Fruit fly (Drosophila melanogaster) whole organism, embryonic: Measurements from ENCODE around the gene Gr63a.

Source experiments
- Atf-2 ChIP-seq: fragments of 200-800 bp; sonication (Bioruptor generic); optimal IDR thresholded peaks from 2 replicates; lab custom pipeline; 2016; ENCODE audit warnings: missing biosample characterization, missing genetic modification characterization
- Atf6 ChIP-seq: fragments of 200-800 bp; sonication (Bioruptor generic); IDR thresholded peaks from 2 replicates; pipeline ENCODE4 v1.3.6; 2022; ENCODE audit warnings: missing biosample characterization, missing genetic modification characterization
- Bdp1 ChIP-seq: fragments of 200-800 bp; sonication (Bioruptor generic); optimal IDR thresholded peaks from 3 replicates; lab custom pipeline; 2016; ENCODE audit warnings: missing biosample characterization, missing genetic modification characterization
- CG10267 ChIP-seq: fragments of 200-800 bp; sonication (Bioruptor generic); optimal IDR thresholded peaks from 2 replicates; lab custom pipeline; 2018; ENCODE audit warnings: missing biosample characterization, mild to moderate bottlenecking, missing genetic modification characterization, moderate library complexity
- CG10543 ChIP-seq: fragments of 200-800 bp; sonication (Bioruptor generic); optimal IDR thresholded peaks from 3 replicates; lab custom pipeline; 2017; ENCODE audit warnings: missing biosample characterization, mild to moderate bottlenecking, missing genetic modification characterization, moderate library complexity
- CG10979 ChIP-seq: fragments of 200-800 bp; sonication (Bioruptor generic); optimal IDR thresholded peaks from 2 replicates; lab custom pipeline; 2018; ENCODE audit warnings: missing biosample characterization, mild to moderate bottlenecking, missing genetic modification characterization, moderate library complexity
- CG12236 ChIP-seq: fragments of 200-800 bp; sonication (Bioruptor generic); optimal IDR thresholded peaks from 2 replicates; lab custom pipeline; 2016; ENCODE audit warnings: missing biosample characterization, missing genetic modification characterization
- CG13894 ChIP-seq: fragments of 200-800 bp; sonication (Bioruptor generic); optimal IDR thresholded peaks from 3 replicates; lab custom pipeline; 2018; ENCODE audit warnings: missing biosample characterization, mild to moderate bottlenecking, missing genetic modification characterization, moderate library complexity
- CG14014 ChIP-seq: fragments of 200-800 bp; sonication (Bioruptor generic); IDR thresholded peaks from 2 replicates; pipeline ENCODE4 v1.3.6; 2022; ENCODE audit warnings: missing biosample characterization, missing genetic modification characterization
- CG15514 ChIP-seq: fragments of 200-800 bp; sonication (Bioruptor generic); optimal IDR thresholded peaks from 3 replicates; lab custom pipeline; 2017; ENCODE audit warnings: missing biosample characterization, missing genetic modification characterization, mild to moderate bottlenecking, moderate library complexity, missing genetic modification reagents
- CG18599 ChIP-seq: fragments of 200-800 bp; sonication (Bioruptor generic); optimal IDR thresholded peaks from 3 replicates; lab custom pipeline; 2017; ENCODE audit warnings: missing biosample characterization, missing genetic modification characterization, mild to moderate bottlenecking, moderate library complexity, missing genetic modification reagents
- CG2202 ChIP-seq: fragments of 200-800 bp; sonication (Bioruptor generic); optimal IDR thresholded peaks from 2 replicates; lab custom pipeline; 2018; ENCODE audit warnings: missing biosample characterization, mild to moderate bottlenecking, missing genetic modification characterization
- CG30020 ChIP-seq: fragments of 200-800 bp; optimal IDR thresholded peaks from 2 replicates; lab custom pipeline; 2019; ENCODE audit warnings: missing biosample characterization, mild to moderate bottlenecking, missing genetic modification characterization, moderate library complexity
- CG30403 ChIP-seq: fragments of 200-800 bp; sonication (Bioruptor generic); optimal IDR thresholded peaks from 3 replicates; lab custom pipeline; 2016; ENCODE audit warnings: missing biosample characterization, missing genetic modification characterization
- CG33557 ChIP-seq: fragments of 200-800 bp; sonication (Bioruptor generic); optimal IDR thresholded peaks from 2 replicates; lab custom pipeline; 2019; ENCODE audit warnings: missing biosample characterization, mild to moderate bottlenecking, missing genetic modification characterization, moderate library complexity
- CG42726 ChIP-seq: fragments of 200-800 bp; sonication (Bioruptor generic); IDR thresholded peaks from 2 replicates; pipeline ENCODE4 v1.3.6; 2022; ENCODE audit warnings: missing biosample characterization, missing genetic modification characterization; ENCODE audit not compliant: partially characterized antibody
- CG6272 ChIP-seq: fragments of 200-800 bp; sonication (Bioruptor generic); IDR thresholded peaks from 2 replicates; pipeline ENCODE4 v1.3.6; 2022; ENCODE audit warnings: missing biosample characterization, missing genetic modification characterization
- CG7556 ChIP-seq: fragments of 200-800 bp; sonication (Bioruptor generic); optimal IDR thresholded peaks from 2 replicates; lab custom pipeline; 2017; ENCODE audit warnings: missing biosample characterization, mild to moderate bottlenecking, missing genetic modification characterization
- CG9932 ChIP-seq: fragments of 200-800 bp; sonication (Bioruptor generic); IDR thresholded peaks from 2 replicates; pipeline ENCODE4 v1.3.6; 2022; ENCODE audit warnings: missing biosample characterization, missing genetic modification characterization
- D19A ChIP-seq: fragments of 200-800 bp; optimal IDR thresholded peaks from 3 replicates; lab custom pipeline; 2019; ENCODE audit warnings: missing biosample characterization, mild to moderate bottlenecking, missing genetic modification characterization, moderate library complexity
- Drgx ChIP-seq: fragments of 200-800 bp; sonication (Bioruptor generic); IDR thresholded peaks from 2 replicates; pipeline ENCODE4 v1.3.6; 2022; ENCODE audit warnings: missing biosample characterization, missing genetic modification characterization
- E2f1 ChIP-seq: fragments of 200-800 bp; sonication (Bioruptor generic); IDR thresholded peaks from 2 replicates; pipeline ENCODE4 v1.3.6; 2022; ENCODE audit warnings: missing biosample characterization, missing genetic modification characterization
- Fer1 ChIP-seq: fragments of 200-800 bp; sonication (Bioruptor generic); optimal IDR thresholded peaks from 2 replicates; lab custom pipeline; 2017; ENCODE audit warnings: missing biosample characterization, mild to moderate bottlenecking, missing genetic modification characterization
- Fer3 ChIP-seq: fragments of 200-800 bp; sonication (Bioruptor generic); optimal IDR thresholded peaks from 2 replicates; lab custom pipeline; 2018; ENCODE audit warnings: missing biosample characterization, mild to moderate bottlenecking, missing genetic modification characterization, moderate library complexity
- Kr ChIP-seq: fragments of 200-800 bp; sonication (Bioruptor generic); optimal IDR thresholded peaks from 2 replicates; lab custom pipeline; 2017; ENCODE audit warnings: missing biosample characterization, mild to moderate bottlenecking, missing genetic modification characterization
- Lhr ChIP-seq: fragments of 200-800 bp; sonication (Bioruptor generic); optimal IDR thresholded peaks from 3 replicates; lab custom pipeline; 2017; ENCODE audit warnings: mild to moderate bottlenecking, missing biosample characterization, missing genetic modification reagents, missing genetic modification characterization
- Lpt ChIP-seq: fragments of >200 bp; optimal IDR thresholded peaks from 2 replicates; lab custom pipeline; 2018; ENCODE audit warnings: missing biosample characterization, missing genetic modification characterization
- Mes4 ChIP-seq: fragments of 200-800 bp; sonication (Bioruptor generic); optimal IDR thresholded peaks from 2 replicates; lab custom pipeline; 2016; ENCODE audit warnings: missing biosample characterization, missing genetic modification characterization
- Mrtf ChIP-seq: fragments of 200-800 bp; sonication (Bioruptor generic); IDR thresholded peaks from 3 replicates; pipeline ENCODE4 v1.3.6; 2022; ENCODE audit warnings: missing biosample characterization, missing genetic modification characterization
- Oaz ChIP-seq: fragments of 200-800 bp; sonication (Bioruptor generic); IDR thresholded peaks from 2 replicates; pipeline ENCODE4 v1.3.6; 2022; ENCODE audit warnings: missing biosample characterization, missing genetic modification characterization
- Ptx1 ChIP-seq: fragments of 200-800 bp; sonication (Bioruptor generic); IDR thresholded peaks from 2 replicates; pipeline ENCODE4 v1.3.6; 2022; ENCODE audit warnings: missing biosample characterization, missing genetic modification characterization
- cato ChIP-seq: fragments of 200-800 bp; sonication (Bioruptor generic); optimal IDR thresholded peaks from 2 replicates; lab custom pipeline; 2016; ENCODE audit warnings: missing biosample characterization, missing genetic modification characterization, borderline replicate concordance
- cg ChIP-seq: fragments of 200-800 bp; sonication (Bioruptor generic); optimal IDR thresholded peaks from 3 replicates; lab custom pipeline; 2019; ENCODE audit warnings: missing biosample characterization, mild to moderate bottlenecking, missing genetic modification characterization, moderate library complexity
- disco-r ChIP-seq: fragments of 200-800 bp; sonication (Bioruptor generic); optimal IDR thresholded peaks from 2 replicates; lab custom pipeline; 2016; ENCODE audit warnings: missing biosample characterization, missing genetic modification characterization
- fd3F ChIP-seq: fragments of 200-800 bp; sonication (Bioruptor generic); optimal IDR thresholded peaks from 2 replicates; lab custom pipeline; 2018; ENCODE audit warnings: missing biosample characterization, mild to moderate bottlenecking, missing genetic modification characterization, moderate library complexity
- gfzf ChIP-seq: fragments of 200-800 bp; sonication (Bioruptor generic); optimal IDR thresholded peaks from 2 replicates; lab custom pipeline; 2016; ENCODE audit warnings: missing biosample characterization, mild to moderate bottlenecking, missing genetic modification characterization, moderate library complexity
- gsb ChIP-seq: fragments of 200-800 bp; sonication (Bioruptor generic); IDR thresholded peaks from 2 replicates; pipeline ENCODE4 v1.3.6; 2022; ENCODE audit warnings: missing biosample characterization, missing genetic modification characterization
- gt ChIP-seq: fragments of 200-800 bp; sonication (Bioruptor generic); IDR thresholded peaks from 2 replicates; pipeline ENCODE4 v1.3.6; 2022; ENCODE audit warnings: missing biosample characterization, missing genetic modification characterization
- her ChIP-seq: fragments of 200-800 bp; sonication (Bioruptor generic); optimal IDR thresholded peaks from 2 replicates; lab custom pipeline; 2016; ENCODE audit warnings: missing biosample characterization, missing genetic modification characterization
- inv ChIP-seq: fragments of 200-800 bp; sonication (Bioruptor generic); IDR thresholded peaks from 2 replicates; pipeline ENCODE4 v1.3.6; 2022; ENCODE audit warnings: missing biosample characterization, missing genetic modification characterization; ENCODE audit not compliant: partially characterized antibody
- kay ChIP-seq: fragments of 200-800 bp; sonication (Bioruptor generic); optimal IDR thresholded peaks from 2 replicates; lab custom pipeline; 2016; ENCODE audit warnings: missing biosample characterization, missing genetic modification characterization
- mld ChIP-seq: fragments of 200-800 bp; sonication (Bioruptor generic); IDR thresholded peaks from 3 replicates; pipeline ENCODE4 v1.3.6; 2022; ENCODE audit warnings: missing biosample characterization, missing genetic modification characterization; ENCODE audit not compliant: partially characterized antibody
- otp ChIP-seq: fragments of 200-800 bp; sonication (Bioruptor generic); IDR thresholded peaks from 3 replicates; pipeline ENCODE4, ENCODE4 v1.3.6; 2022; ENCODE audit warnings: missing biosample characterization, missing genetic modification characterization
- pan ChIP-seq, 4 experiments: fragments of >200 bp in 3 of 4; fragments of 200-800 bp in 1 of 4; sonication (Bioruptor generic) in 1 of 4; optimal IDR thresholded peaks in 3 of 4; IDR thresholded peaks in 1 of 4; 2 replicates each; pipeline versions ENCODE4 v1.3.6 to Lab custom; 2017 to 2022; ENCODE audit warnings: missing biosample characterization in 2 of 4, missing genetic modification characterization in 2 of 4, mixed read lengths in 1 of 4
- ro ChIP-seq: fragments of 200-800 bp; sonication (Bioruptor generic); IDR thresholded peaks from 2 replicates; pipeline ENCODE4 v1.3.6; 2022; ENCODE audit warnings: missing biosample characterization, missing genetic modification characterization
- seq ChIP-seq: fragments of 200-800 bp; sonication (Bioruptor generic); IDR thresholded peaks from 2 replicates; pipeline ENCODE4 v1.3.6; 2022; ENCODE audit warnings: missing biosample characterization, missing genetic modification characterization
- tap ChIP-seq: fragments of 200-800 bp; optimal IDR thresholded peaks from 3 replicates; lab custom pipeline; 2019; ENCODE audit warnings: missing biosample characterization, mild to moderate bottlenecking, missing genetic modification characterization, moderate library complexity
- toy ChIP-seq: fragments of 200-800 bp; sonication (Bioruptor generic); IDR thresholded peaks from 2 replicates; pipeline ENCODE4 v1.3.6; 2022; ENCODE audit warnings: missing biosample characterization, missing genetic modification characterization
- tx ChIP-seq: fragments of 200-800 bp; sonication (Bioruptor generic); optimal IDR thresholded peaks from 2 replicates; lab custom pipeline; 2016; ENCODE audit warnings: missing biosample characterization, missing genetic modification characterization
- yki ChIP-seq: fragments of >200 bp; optimal IDR thresholded peaks from 3 replicates; lab custom pipeline; 2018

Gene Gr63a

dm6 chr3L:3902491-3903198, 6.2 kb upstream of the Gr63a start, which contains the start of gene Ubi-p63E (continued):
- TF ChIP-seq CG30403 (GFP tag; lab: Kevin White, UChicago): peak; percentile 82
- TF ChIP-seq CG30020: no peak
- TF ChIP-seq fd3F (GFP tag; lab: Kevin White, UChicago): peak; percentile 24
- TF ChIP-seq gsb (GFP tag; lab: Robert Waterston, UW): no peak
- TF ChIP-seq yki (lab: Kevin White, UChicago): no peak
- TF ChIP-seq pan (optimal IDR thresholded peaks at IDR 0.05; lab: Kevin White, UChicago): no peak
- no peak for TF ChIP-seq pan (GFP tag; optimal IDR thresholded peaks at IDR 0.05 in 1 of 2, IDR thresholded peaks at IDR 0.05 in 1 of 2)
- TF ChIP-seq ro (GFP tag; lab: Robert Waterston, UW): no peak
- TF ChIP-seq CG33557 (GFP tag; lab: Kevin White, UChicago): no peak
- TF ChIP-seq CG7556: peak; percentile 58
- no peak for TF ChIP-seq Oaz (GFP tag; lab: Robert Waterston, UW)
- TF ChIP-seq CG12236: peak; percentile 61
- TF ChIP-seq CG9932 (GFP tag; lab: Robert Waterston, UW): no peak
- TF ChIP-seq CG10979 (tag; lab: Kevin White, UChicago): peak; percentile 63
- no peak for TF ChIP-seq E2f1 (GFP tag; lab: Robert Waterston, UW)
- TF ChIP-seq Drgx (GFP tag; lab: Robert Waterston, UW): no peak
- no peak for TF ChIP-seq inv (GFP tag; lab: Robert Waterston, UW)
- TF ChIP-seq kay (GFP tag; lab: Kevin White, UChicago): no peak
- peak; percentile 60 for TF ChIP-seq Atf-2 (GFP tag; lab: Kevin White, UChicago)
- TF ChIP-seq CG6272 (GFP tag; lab: Robert Waterston, UW): peak; percentile 72
- peak; percentile 65 for TF ChIP-seq CG18599 (GFP tag; lab: Kevin White, UChicago)
- peak; percentile 59 for TF ChIP-seq CG10267 (tag; lab: Kevin White, UChicago)
- TF ChIP-seq her (GFP tag; lab: Kevin White, UChicago): peak; percentile 64
- peak; percentile 16 for TF ChIP-seq tap
- TF ChIP-seq Lpt (GFP tag; lab: Kevin White, UChicago): no peak
- no peak for TF ChIP-seq seq (GFP tag; lab: Robert Waterston, UW)
- peak; percentile 12 for TF ChIP-seq Bdp1
- TF ChIP-seq Atf6 (GFP tag; lab: Robert Waterston, UW): no peak
- no peak for TF ChIP-seq CG42726 (GFP tag; lab: Robert Waterston, UW)
- no peak for TF ChIP-seq Kr (GFP tag; lab: Kevin White, UChicago)
- peak; percentile 66 for TF ChIP-seq CG13894 (tag; lab: Kevin White, UChicago)
- peak; percentile 36 for TF ChIP-seq Fer1 (GFP tag; lab: Kevin White, UChicago)
- no peak for TF ChIP-seq cg (GFP tag; lab: Kevin White, UChicago)
- peak; percentile 11 for TF ChIP-seq Lhr
- no peak for TF ChIP-seq Ptx1 (GFP tag; lab: Robert Waterston, UW)
- no peak for TF ChIP-seq gt (GFP tag; lab: Robert Waterston, UW)
- no peak for TF ChIP-seq toy
- TF ChIP-seq gfzf (GFP tag; lab: Kevin White, UChicago): peak; percentile 85
- no peak for TF ChIP-seq CG2202 (tag; lab: Kevin White, UChicago)
- peak; percentile 67 for TF ChIP-seq tx (GFP tag; lab: Kevin White, UChicago)
- TF ChIP-seq disco-r (GFP tag; lab: Kevin White, UChicago): peak; percentile 42
- no peak for TF ChIP-seq CG14014 (GFP tag; lab: Robert Waterston, UW)
- peak; percentile 34 for TF ChIP-seq cato (GFP tag; lab: Kevin White, UChicago)
- no peak for TF ChIP-seq otp (GFP tag; lab: Robert Waterston, UW)
- peak; percentile 58 for TF ChIP-seq CG15514
- TF ChIP-seq CG10543: peak; percentile 80
- peak; percentile 35 for TF ChIP-seq Mes4 (GFP tag; lab: Kevin White, UChicago)
- TF ChIP-seq Mrtf: no peak
- TF ChIP-seq Fer3 (tag; lab: Kevin White, UChicago): peak; percentile 60
- TF ChIP-seq mld: no peak
- no peak for TF ChIP-seq D19A (tag; lab: Kevin White, UChicago)
